Fruit fly (Drosophila melanogaster): Measurements from ENCODE around the gene Npc1a.

Gene Npc1a

dm6 chr2L:10260750-10261493, 39.9 kb upstream of the Npc1a start, which contains the start of gene Pten (continued):
- TF ChIP-seq CG4328 (GFP tag; optimal IDR thresholded peaks at IDR 0.05) (peak; percentile 45), fd96Cb (tag; optimal IDR thresholded peaks at IDR 0.05) (peak; percentile 80), Hr51 (GFP tag; optimal IDR thresholded peaks at IDR 0.05) (peak in 1 of 2 experiments; percentile 46), CG34224 (GFP tag; IDR thresholded peaks at IDR 0.05; ENCODE audit: partially characterized antibody) (peak; percentile 80), CG17612 (GFP tag; IDR thresholded peaks at IDR 0.05) (no peak), Gsc (GFP tag; IDR thresholded peaks at IDR 0.05) (no peak), CG13624 (GFP tag; optimal IDR thresholded peaks at IDR 0.05) (peak; percentile 51), gro (GFP tag; optimal IDR thresholded peaks at IDR 0.05) (peak; percentile 59), dysf (GFP tag; IDR thresholded peaks at IDR 0.05) (no peak; the same call in 2 of the 3 replicates), Six4 (GFP tag; optimal IDR thresholded peaks at IDR 0.05) (peak; percentile 42), CG14710 (tag; optimal IDR thresholded peaks at IDR 0.05) (peak; percentile 90), Sox102F (GFP tag; optimal IDR thresholded peaks at IDR 0.05) (no peak), Bteb2 (GFP tag; optimal IDR thresholded peaks at IDR 0.05) (peak; percentile 75), CG8388 (GFP tag; optimal IDR thresholded peaks at IDR 0.05) (peak; percentile 66), luna (GFP tag; optimal IDR thresholded peaks at IDR 0.05) (peak; percentile 45), phol (tag; optimal IDR thresholded peaks at IDR 0.05) (peak; percentile 85), MBD-R2 (GFP tag; IDR thresholded peaks at IDR 0.05) (peak; percentile 44; the same call in 1 of the 2 replicates), CG7987 (GFP tag; optimal IDR thresholded peaks at IDR 0.05) (no peak), Dip2 (GFP tag; IDR thresholded peaks at IDR 0.05) (no peak), Lpt (GFP tag; optimal IDR thresholded peaks at IDR 0.05) (no peak), Xbp1 (GFP tag; optimal IDR thresholded peaks at IDR 0.05) (peak; percentile 56), Sry-δ (GFP tag; optimal IDR thresholded peaks at IDR 0.05) (peak; percentile 79), ac (GFP tag; optimal IDR thresholded peaks at IDR 0.05) (no peak), rib (GFP tag; IDR thresholded peaks at IDR 0.05) (no peak), corto (GFP tag; optimal IDR thresholded peaks at IDR 0.05) (peak; percentile 12), Oli (tag; optimal IDR thresholded peaks at IDR 0.05) (no peak), CG13287 (GFP tag; IDR thresholded peaks at IDR 0.05; ENCODE audit: partially characterized antibody) (peak; percentile 84), dmrt99B (tag; optimal IDR thresholded peaks at IDR 0.05) (no peak), CG11398 (GFP tag; optimal IDR thresholded peaks at IDR 0.05) (peak; percentile 49), wor (GFP tag; IDR thresholded peaks at IDR 0.05) (no peak), oc (tag; optimal IDR thresholded peaks at IDR 0.05) (no peak), CG8359 (GFP tag; optimal IDR thresholded peaks at IDR 0.05; ENCODE audit: borderline replicate concordance) (no peak), twi (tag; optimal IDR thresholded peaks at IDR 0.05) (no peak), CG9437 (GFP tag; optimal IDR thresholded peaks at IDR 0.05) (peak; percentile 25), CG14965 (GFP tag; optimal IDR thresholded peaks at IDR 0.05; ENCODE audit: borderline replicate concordance) (no peak), vnd (GFP tag; IDR thresholded peaks at IDR 0.05; ENCODE audit: partially characterized antibody) (peak; percentile 85), CG12104 (GFP tag; optimal IDR thresholded peaks at IDR 0.05) (peak; percentile 79), Xrp1 (GFP tag; IDR thresholded peaks at IDR 0.05) (peak; percentile 73), fd102C (GFP tag; optimal IDR thresholded peaks at IDR 0.05) (peak; percentile 44), CG10147 (GFP tag; optimal IDR thresholded peaks at IDR 0.05) (peak; percentile 38), CG43689 (GFP tag; IDR thresholded peaks at IDR 0.05) (no peak), CG6813 (GFP tag; optimal IDR thresholded peaks at IDR 0.05) (no peak), CG10543 (GFP tag; optimal IDR thresholded peaks at IDR 0.05) (no peak), CG7786 (GFP tag; optimal IDR thresholded peaks at IDR 0.05) (peak; percentile 48), zfh1 (GFP tag; IDR thresholded peaks at IDR 0.05) (peak; percentile 58; the same call in 2 of the 3 replicates), CG33557 (GFP tag; optimal IDR thresholded peaks at IDR 0.05) (no peak), CG9727 (GFP tag; optimal IDR thresholded peaks at IDR 0.05) (peak; percentile 90), tll (GFP tag; optimal IDR thresholded peaks at IDR 0.05) (peak in 1 of 2 experiments; percentile 52)
